Fruit fly (Drosophila melanogaster) whole organism, pupa: ENCODE data around the gene CG17378.
A peak's percentile ranks its signal among the peaks of the same experiment; 100 is the strongest.

ENCODE experiments used
- CG10348 ChIP-seq: fragments of 200-800 bp; sonication (Bioruptor generic); IDR thresholded peaks from 2 replicates; pipeline ENCODE4 v1.3.6; 2022; ENCODE audit warnings: missing biosample characterization, missing genetic modification characterization
- CG12605 ChIP-seq: fragments of 200-800 bp; sonication (Bioruptor generic); IDR thresholded peaks from 2 replicates; pipeline ENCODE4 v1.3.6; 2022; ENCODE audit warnings: missing biosample characterization, missing genetic modification characterization
- CG13204 ChIP-seq: fragments of 200-800 bp; sonication (Bioruptor generic); optimal IDR thresholded peaks from 2 replicates; lab custom pipeline; 2018; ENCODE audit warnings: missing biosample characterization, mild to moderate bottlenecking, missing genetic modification characterization, moderate library complexity
- CG14655 ChIP-seq: fragments of 200-800 bp; sonication (Bioruptor generic); optimal IDR thresholded peaks from 3 replicates; lab custom pipeline; 2017; ENCODE audit warnings: mild to moderate bottlenecking, missing biosample characterization, missing genetic modification reagents, missing genetic modification characterization
- CG15710 ChIP-seq: fragments of 200-800 bp; sonication (Bioruptor generic); optimal IDR thresholded peaks from 2 replicates; lab custom pipeline; 2018; ENCODE audit warnings: missing biosample characterization, mild to moderate bottlenecking, missing genetic modification characterization, moderate library complexity
- CG17806 ChIP-seq: fragments of 200-800 bp; sonication (Bioruptor generic); optimal IDR thresholded peaks from 2 replicates; lab custom pipeline; 2018; ENCODE audit warnings: missing biosample characterization, mild to moderate bottlenecking, missing genetic modification characterization, moderate library complexity
- CG32121 ChIP-seq: fragments of 200-800 bp; sonication (Bioruptor generic); IDR thresholded peaks from 2 replicates; pipeline ENCODE4 v1.3.6; 2022; ENCODE audit warnings: missing biosample characterization, missing genetic modification characterization
- CG34367 ChIP-seq: fragments of 200-800 bp; sonication (Bioruptor generic); optimal IDR thresholded peaks from 2 replicates; lab custom pipeline; 2018; ENCODE audit warnings: missing biosample characterization, mild to moderate bottlenecking, missing genetic modification characterization
- CG4496 ChIP-seq: fragments of 200-800 bp; sonication (Bioruptor generic); IDR thresholded peaks from 3 replicates; pipeline ENCODE4 v1.3.6; 2022; ENCODE audit warnings: missing biosample characterization, missing genetic modification characterization
- CG8159 ChIP-seq: fragments of 200-800 bp; sonication (Bioruptor generic); optimal IDR thresholded peaks from 3 replicates; lab custom pipeline; 2018; ENCODE audit warnings: missing biosample characterization, mild to moderate bottlenecking, missing genetic modification characterization, moderate library complexity
- CG8301 ChIP-seq: fragments of 200-800 bp; sonication (Bioruptor generic); optimal IDR thresholded peaks from 2 replicates; lab custom pipeline; 2018; ENCODE audit warnings: missing biosample characterization, mild to moderate bottlenecking, missing genetic modification characterization
- CG9948 ChIP-seq: fragments of 200-800 bp; sonication (Bioruptor generic); optimal IDR thresholded peaks from 2 replicates; lab custom pipeline; 2018; ENCODE audit warnings: missing biosample characterization, mild to moderate bottlenecking, missing genetic modification characterization, moderate library complexity
- D1 ChIP-seq: fragments of 200-800 bp; sonication (Bioruptor generic); optimal IDR thresholded peaks from 2 replicates; lab custom pipeline; 2018; ENCODE audit warnings: missing biosample characterization, mild to moderate bottlenecking, missing genetic modification characterization, moderate library complexity
- EcR ChIP-seq: fragments of 200-800 bp; sonication (Bioruptor generic); optimal IDR thresholded peaks from 3 replicates; lab custom pipeline; 2019; ENCODE audit warnings: missing biosample characterization, missing genetic modification characterization, mild to moderate bottlenecking, moderate library complexity, missing genetic modification reagents
- Ets98B ChIP-seq: fragments of 200-800 bp; sonication (Bioruptor generic); IDR thresholded peaks from 2 replicates; pipeline ENCODE4 v1.3.6; 2022; ENCODE audit warnings: missing biosample characterization, missing genetic modification characterization
- Pif1A ChIP-seq: fragments of 200-800 bp; sonication (Bioruptor generic); optimal IDR thresholded peaks from 3 replicates; lab custom pipeline; 2016; ENCODE audit warnings: missing biosample characterization, missing genetic modification characterization
- Pif1B ChIP-seq: fragments of 200-800 bp; sonication (Bioruptor generic); optimal IDR thresholded peaks from 3 replicates; lab custom pipeline; 2016; ENCODE audit warnings: missing biosample characterization, missing genetic modification characterization
- Snoo ChIP-seq: fragments of 200-800 bp; sonication (Bioruptor generic); optimal IDR thresholded peaks from 3 replicates; lab custom pipeline; 2017; ENCODE audit warnings: missing biosample characterization, mild to moderate bottlenecking, missing genetic modification characterization, inconsistent platforms
- fd96Ca ChIP-seq: fragments of 200-800 bp; sonication (Bioruptor generic); IDR thresholded peaks from 3 replicates; pipeline ENCODE4 v1.3.6; 2022; ENCODE audit warnings: missing biosample characterization, missing genetic modification characterization
- gl ChIP-seq: fragments of 200-800 bp; sonication (Bioruptor generic); optimal IDR thresholded peaks from 2 replicates; lab custom pipeline; 2018; ENCODE audit warnings: missing biosample characterization, mild to moderate bottlenecking, missing genetic modification characterization
- rn ChIP-seq: fragments of 200-800 bp; sonication (Bioruptor generic); IDR thresholded peaks from 2 replicates; pipeline ENCODE4 v1.3.6; 2022; ENCODE audit warnings: missing biosample characterization, missing genetic modification characterization

Gene CG17378

dm6 chr2L:6787029-6787972 is 13.5 kb downstream of the CG17378 start:
- TF ChIP-seq Pif1B, result peak; percentile 86
- TF ChIP-seq CG9948 (tag; lab: Kevin White, UChicago), result peak; percentile 93
- TF ChIP-seq D1 (tag; lab: Kevin White, UChicago), result peak; percentile 91
- TF ChIP-seq CG14655 (GFP tag; lab: Kevin White, UChicago), result peak; percentile 97
- peak; percentile 46; the same call in 1 of the 2 replicates for TF ChIP-seq CG12605 (GFP tag; lab: Robert Waterston, UW)
- peak; percentile 85 for TF ChIP-seq CG34367 (tag; lab: Kevin White, UChicago)
- TF ChIP-seq gl, result peak; percentile 52
- TF ChIP-seq CG13204 (GFP tag; lab: Kevin White, UChicago), result peak; percentile 80
- peak; percentile 96 for TF ChIP-seq Ets98B (GFP tag; lab: Robert Waterston, UW)
- TF ChIP-seq CG32121, result peak; percentile 89
- peak; percentile 94 for TF ChIP-seq CG4496
- peak; percentile 78 for TF ChIP-seq rn
- TF ChIP-seq CG15710 (tag; lab: Kevin White, UChicago), result peak; percentile 94
- TF ChIP-seq EcR, result peak; percentile 90
- peak; percentile 94 for TF ChIP-seq fd96Ca (GFP tag; lab: Robert Waterston, UW)
- TF ChIP-seq Snoo (tag; lab: Kevin White, UChicago), result peak; percentile 90
- peak; percentile 80 for TF ChIP-seq CG10348 (GFP tag; lab: Robert Waterston, UW)
- peak; percentile 95 for TF ChIP-seq CG8159 (tag; lab: Kevin White, UChicago)
- peak; percentile 93 for TF ChIP-seq Pif1A (GFP tag; lab: Kevin White, UChicago)
- peak; percentile 83 for TF ChIP-seq CG17806 (tag; lab: Kevin White, UChicago)
- peak; percentile 97 for TF ChIP-seq CG8301 (tag; lab: Kevin White, UChicago)

DNA sequence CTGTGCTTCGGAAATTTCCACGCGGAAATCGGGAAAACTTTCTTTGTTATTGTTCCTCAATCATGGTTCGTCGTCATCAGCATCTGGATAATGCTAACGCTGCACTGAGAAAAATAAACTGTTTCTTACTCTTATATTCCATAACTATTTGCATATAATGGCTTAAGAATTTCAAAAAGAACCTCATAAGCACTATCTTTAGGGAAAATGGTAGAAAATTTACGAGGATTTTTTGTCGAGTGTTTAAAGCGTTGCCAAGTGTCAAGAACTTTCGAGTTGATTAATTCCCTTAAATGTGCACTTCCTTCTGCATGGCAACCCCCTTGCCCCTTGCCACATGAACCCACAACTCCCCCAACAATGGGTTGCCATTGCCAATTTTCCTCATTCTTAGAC is 14.1 kb downstream of the CG17378 start:
- TF ChIP-seq CG12605 (GFP tag; lab: Robert Waterston, UW) (no peak; the same call in 1 of the 2 replicates), CG32121 (no peak), CG13204 (GFP tag; lab: Kevin White, UChicago) (no peak), CG8159 (tag; lab: Kevin White, UChicago) (peak; percentile 65), EcR (no peak), rn (no peak), CG4496 (peak; percentile 65; the same call in 1 of the 3 replicates), CG8301 (tag; lab: Kevin White, UChicago) (peak; percentile 83), Pif1B (peak; percentile 7), Ets98B (GFP tag; lab: Robert Waterston, UW) (peak; percentile 5; the same call in 1 of the 2 replicates), CG9948 (tag; lab: Kevin White, UChicago) (peak; percentile 71), CG15710 (tag; lab: Kevin White, UChicago) (peak; percentile 43), Pif1A (GFP tag; lab: Kevin White, UChicago) (peak; percentile 24), gl (no peak), CG10348 (GFP tag; lab: Robert Waterston, UW) (no peak), CG34367 (tag; lab: Kevin White, UChicago) (peak; percentile 36), Snoo (tag; lab: Kevin White, UChicago) (no peak), CG14655 (GFP tag; lab: Kevin White, UChicago) (peak; percentile 75), CG17806 (tag; lab: Kevin White, UChicago) (peak; percentile 68), D1 (tag; lab: Kevin White, UChicago) (peak; percentile 8), fd96Ca (GFP tag; lab: Robert Waterston, UW) (peak; percentile 60; the same call in 2 of the 3 replicates)

dm6 chr2L:6789358-6789757 is 15.5 kb downstream of the CG17378 start:
- TF ChIP-seq EcR (peak; percentile 14), gl (peak; percentile 23), CG34367 (tag; lab: Kevin White, UChicago) (no peak)

- peak; percentile 27; the same call in 1 of the 2 replicates for TF ChIP-seq Ets98B (GFP tag; lab: Robert Waterston, UW)
- TF ChIP-seq CG12605 (GFP tag; lab: Robert Waterston, UW), result no peak; the same call in 1 of the 2 replicates
- no peak for TF ChIP-seq Pif1A (GFP tag; lab: Kevin White, UChicago)
- TF ChIP-seq CG10348 (GFP tag; lab: Robert Waterston, UW), result no peak
- TF ChIP-seq EcR, result peak; percentile 13
- no peak for TF ChIP-seq CG9948 (tag; lab: Kevin White, UChicago)
- TF ChIP-seq CG13204 (GFP tag; lab: Kevin White, UChicago), result no peak
- no peak for TF ChIP-seq CG14655 (GFP tag; lab: Kevin White, UChicago)
- TF ChIP-seq CG32121, result no peak
- no peak for TF ChIP-seq CG4496
- TF ChIP-seq D1 (tag; lab: Kevin White, UChicago), result no peak
- TF ChIP-seq CG17806 (tag; lab: Kevin White, UChicago), result no peak
- TF ChIP-seq CG8301 (tag; lab: Kevin White, UChicago), result no peak
Measured at dm6 chr2L:6791845-6792443, 18.1 kb downstream of the CG17378 start.

DNA sequence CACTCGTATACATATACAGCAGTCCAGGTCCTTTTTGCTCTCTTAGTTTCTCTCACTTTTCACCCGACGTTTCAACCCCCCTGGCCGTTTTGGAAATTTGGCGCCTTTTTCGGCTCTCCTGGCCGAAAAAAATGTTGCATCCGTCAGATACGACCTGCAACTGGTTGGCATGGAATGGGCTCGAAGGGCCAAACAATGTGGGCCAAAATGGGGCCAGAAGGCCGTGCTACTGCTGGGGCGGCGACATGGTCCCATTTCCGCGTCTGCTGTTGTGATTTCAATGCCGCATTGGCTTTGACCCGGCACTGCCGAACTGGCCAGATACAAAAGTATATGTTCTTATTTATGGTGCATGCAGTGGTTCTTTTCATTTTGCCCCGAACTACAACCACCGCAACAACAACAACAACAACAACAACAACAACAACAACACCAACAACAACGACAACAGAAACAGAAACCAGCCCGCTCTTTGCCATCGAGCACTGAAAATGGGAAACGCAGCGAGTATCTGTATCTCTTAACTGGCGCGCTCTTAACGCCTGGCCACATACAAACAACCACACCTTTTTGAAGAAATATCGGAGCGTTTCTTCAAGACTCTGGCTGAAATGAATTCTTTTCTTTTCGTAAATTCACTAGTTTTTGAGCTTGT is 20.0 kb downstream of the CG17378 start:
- TF ChIP-seq CG14655 (GFP tag; lab: Kevin White, UChicago), result no peak
- no peak for TF ChIP-seq fd96Ca (GFP tag; lab: Robert Waterston, UW)
- no peak for TF ChIP-seq rn
- TF ChIP-seq Ets98B (GFP tag; lab: Robert Waterston, UW), result no peak
- peak; percentile 44; the same call in 1 of the 2 replicates for TF ChIP-seq CG32121
- TF ChIP-seq CG10348 (GFP tag; lab: Robert Waterston, UW), result no peak
- no peak for TF ChIP-seq gl
- TF ChIP-seq CG17806 (tag; lab: Kevin White, UChicago), result no peak
- TF ChIP-seq, all 21 proteins: peak for 1
